Fruit fly (Drosophila melanogaster) whole organism, prepupa: ENCODE results near the gene aurA.

Source experiments
- Blimp-1 ChIP-seq: fragments of 200-800 bp; sonication (Bioruptor generic); optimal IDR thresholded peaks from 3 replicates; lab custom pipeline; 2017; ENCODE audit warnings: missing biosample characterization, missing genetic modification characterization, mild to moderate bottlenecking, moderate library complexity, missing genetic modification reagents
- CG10631 ChIP-seq: fragments of 200-800 bp; sonication (Bioruptor generic); optimal IDR thresholded peaks from 2 replicates; lab custom pipeline; 2016; ENCODE audit warnings: missing biosample characterization, missing genetic modification characterization
- CG10669 ChIP-seq: fragments of 200-800 bp; sonication (Bioruptor generic); optimal IDR thresholded peaks from 3 replicates; lab custom pipeline; 2018; ENCODE audit warnings: missing biosample characterization, mild to moderate bottlenecking, missing genetic modification characterization, moderate library complexity
- CG11762 ChIP-seq: fragments of 200-800 bp; sonication (Bioruptor generic); optimal IDR thresholded peaks from 3 replicates; lab custom pipeline; 2016; ENCODE audit warnings: missing biosample characterization, missing genetic modification characterization; ENCODE audit not compliant: insufficient read depth
- CG1621 ChIP-seq: fragments of 200-800 bp; sonication (Bioruptor generic); optimal IDR thresholded peaks from 3 replicates; lab custom pipeline; 2018; ENCODE audit warnings: missing biosample characterization, mild to moderate bottlenecking, missing genetic modification characterization
- CG3032 ChIP-seq: fragments of 200-800 bp; optimal IDR thresholded peaks from 2 replicates; lab custom pipeline; 2019; ENCODE audit warnings: missing biosample characterization, mild to moderate bottlenecking, missing genetic modification characterization, moderate library complexity
- CG34406 ChIP-seq: fragments of 200-800 bp; sonication (Bioruptor generic); optimal IDR thresholded peaks from 3 replicates; lab custom pipeline; 2016; ENCODE audit warnings: missing biosample characterization, missing genetic modification characterization
- CG3919 ChIP-seq: fragments of 200-800 bp; sonication (Bioruptor generic); optimal IDR thresholded peaks from 3 replicates; lab custom pipeline; 2016; ENCODE audit warnings: missing biosample characterization, missing genetic modification characterization
- CG6163 ChIP-seq: fragments of 200-800 bp; sonication (Bioruptor generic); IDR thresholded peaks from 3 replicates; pipeline ENCODE4 v1.3.6; 2022; ENCODE audit warnings: missing biosample characterization, missing genetic modification characterization
- CG6276 ChIP-seq: fragments of 200-800 bp; sonication (Bioruptor generic); optimal IDR thresholded peaks from 2 replicates; lab custom pipeline; 2017; ENCODE audit warnings: missing biosample characterization, mild to moderate bottlenecking, missing genetic modification characterization
- CG6792 ChIP-seq: fragments of 200-800 bp; sonication (Bioruptor generic); optimal IDR thresholded peaks from 3 replicates; lab custom pipeline; 2016; ENCODE audit warnings: missing biosample characterization, missing genetic modification characterization
- CG6808 ChIP-seq: fragments of 200-800 bp; sonication (Bioruptor generic); optimal IDR thresholded peaks from 3 replicates; lab custom pipeline; 2017; ENCODE audit warnings: missing biosample characterization, missing genetic modification characterization, mild to moderate bottlenecking, moderate library complexity, missing genetic modification reagents
- CG6854 ChIP-seq: fragments of 200-800 bp; sonication (Bioruptor generic); optimal IDR thresholded peaks from 2 replicates; lab custom pipeline; 2017; ENCODE audit warnings: missing biosample characterization, mild to moderate bottlenecking, missing genetic modification characterization
- CG7368 ChIP-seq: fragments of 200-800 bp; sonication (Bioruptor generic); optimal IDR thresholded peaks from 3 replicates; lab custom pipeline; 2016; ENCODE audit warnings: missing biosample characterization, missing genetic modification characterization
- CG8632 ChIP-seq: fragments of 200-800 bp; sonication (Bioruptor generic); optimal IDR thresholded peaks from 3 replicates; lab custom pipeline; 2016; ENCODE audit warnings: missing biosample characterization, missing genetic modification characterization
- CG9139 ChIP-seq: fragments of 200-800 bp; sonication (Bioruptor generic); optimal IDR thresholded peaks from 3 replicates; lab custom pipeline; 2017; ENCODE audit warnings: missing biosample characterization, mild to moderate bottlenecking, missing genetic modification characterization
- Eip75B ChIP-seq: fragments of 200-800 bp; sonication (Bioruptor generic); optimal IDR thresholded peaks from 3 replicates; lab custom pipeline; 2016; ENCODE audit warnings: missing biosample characterization, missing genetic modification characterization
- Eip78C ChIP-seq: fragments of 200-800 bp; sonication (Bioruptor generic); peaks from one replicate; lab custom pipeline; 2016; ENCODE audit warnings: missing biosample characterization, missing genetic modification characterization
- Ets21C ChIP-seq: fragments of 200-800 bp; sonication (Bioruptor generic); optimal IDR thresholded peaks from 3 replicates; lab custom pipeline; 2016; ENCODE audit warnings: missing biosample characterization, missing genetic modification characterization
- Ets96B ChIP-seq: fragments of 200-800 bp; optimal IDR thresholded peaks from 2 replicates; lab custom pipeline; 2019; ENCODE audit warnings: missing biosample characterization, mild to moderate bottlenecking, missing genetic modification characterization, moderate library complexity
- Gug ChIP-seq: fragments of 200-800 bp; sonication (Bioruptor generic); IDR thresholded peaks from 2 replicates; pipeline ENCODE4 v1.3.6; 2022; ENCODE audit warnings: missing biosample characterization, missing genetic modification characterization
- Hr38 ChIP-seq: sonication (Bioruptor generic); optimal IDR thresholded peaks from 2 replicates; lab custom pipeline; 2016; ENCODE audit warnings: missing biosample characterization, missing genetic modification characterization
- Hr39 ChIP-seq: fragments of 200-800 bp; sonication (Bioruptor generic); optimal IDR thresholded peaks from 2 replicates; lab custom pipeline; 2016; ENCODE audit warnings: missing biosample characterization, missing genetic modification characterization
- Hr4 ChIP-seq: fragments of 200-800 bp; sonication (Bioruptor generic); optimal IDR thresholded peaks from 3 replicates; lab custom pipeline; 2016; ENCODE audit warnings: missing biosample characterization, missing genetic modification characterization
- Sox102F ChIP-seq: fragments of 200-800 bp; sonication (Bioruptor generic); optimal IDR thresholded peaks from 2 replicates; lab custom pipeline; 2016; ENCODE audit warnings: missing biosample characterization, mild to moderate bottlenecking, missing genetic modification characterization
- Sox15 ChIP-seq: fragments of 200-800 bp; sonication (Bioruptor generic); optimal IDR thresholded peaks from 3 replicates; lab custom pipeline; 2016; ENCODE audit warnings: missing biosample characterization, missing genetic modification characterization
- acj6 ChIP-seq: fragments of 200-800 bp; sonication (Bioruptor generic); optimal IDR thresholded peaks from 3 replicates; lab custom pipeline; 2016; ENCODE audit warnings: missing biosample characterization, missing genetic modification characterization
- dsx ChIP-seq: fragments of 200-800 bp; optimal IDR thresholded peaks from 3 replicates; lab custom pipeline; 2019; ENCODE audit warnings: missing biosample characterization, mild to moderate bottlenecking, missing genetic modification characterization, moderate library complexity; ENCODE audit not compliant: poor library complexity, severe bottlenecking
- esn ChIP-seq: fragments of 200-800 bp; sonication (Bioruptor generic); optimal IDR thresholded peaks from 2 replicates; lab custom pipeline; 2016; ENCODE audit warnings: missing biosample characterization, mild to moderate bottlenecking, missing genetic modification characterization, moderate library complexity
- fd59A ChIP-seq: fragments of 200-800 bp; sonication (Bioruptor generic); optimal IDR thresholded peaks from 2 replicates; lab custom pipeline; 2017; ENCODE audit warnings: missing biosample characterization, mild to moderate bottlenecking, missing genetic modification characterization, missing genetic modification reagents
- fd85E ChIP-seq: fragments of 200-800 bp; sonication (Bioruptor generic); optimal IDR thresholded peaks from 3 replicates; lab custom pipeline; 2016; ENCODE audit warnings: missing biosample characterization, missing genetic modification characterization
- net ChIP-seq: fragments of 200-800 bp; sonication (Bioruptor generic); optimal IDR thresholded peaks from 3 replicates; lab custom pipeline; 2016; ENCODE audit warnings: missing biosample characterization, missing genetic modification characterization
- pdm3 ChIP-seq: fragments of 200-800 bp; sonication (Bioruptor generic); optimal IDR thresholded peaks from 3 replicates; lab custom pipeline; 2016; ENCODE audit warnings: missing biosample characterization, missing genetic modification characterization
- spab ChIP-seq: fragments of 200-800 bp; sonication (Bioruptor generic); optimal IDR thresholded peaks from 2 replicates; lab custom pipeline; 2017; ENCODE audit warnings: missing biosample characterization, mild to moderate bottlenecking, missing genetic modification characterization, missing genetic modification reagents
- ss ChIP-seq, 2 experiments: fragments of 200-800 bp; sonication (Bioruptor generic); optimal IDR thresholded peaks; 2 replicates in 1 of 2; 3 replicates in 1 of 2; lab custom pipeline; 2017 to 2018; ENCODE audit warnings: mild to moderate bottlenecking in 2 of 2, missing biosample characterization in 2 of 2, missing genetic modification characterization in 2 of 2, moderate library complexity in 1 of 2
- topi ChIP-seq: fragments of 200-800 bp; sonication (Bioruptor generic); optimal IDR thresholded peaks from 3 replicates; lab custom pipeline; 2016; ENCODE audit warnings: missing biosample characterization, missing genetic modification characterization
- vri ChIP-seq: fragments of 200-800 bp; sonication (Bioruptor generic); optimal IDR thresholded peaks from 3 replicates; lab custom pipeline; 2016; ENCODE audit warnings: missing biosample characterization, mild to moderate bottlenecking, missing genetic modification characterization

aurA gene

dm6 chr3R:11974631-11975030 lies 11.7 kb downstream of the aurA start, which contains the start of gene Tango9 (continued):
- TF ChIP-seq CG34406 (GFP tag; lab: Kevin White, UChicago): peak; percentile 32
- TF ChIP-seq net (GFP tag; lab: Kevin White, UChicago): peak; percentile 33
- TF ChIP-seq CG1621: peak; percentile 45
- no peak for TF ChIP-seq CG6276 (GFP tag; lab: Kevin White, UChicago)
- no peak for TF ChIP-seq Sox15
- peak; percentile 29 for TF ChIP-seq Blimp-1
- peak; percentile 47 for TF ChIP-seq Ets96B (tag; lab: Kevin White, UChicago)
- peak; percentile 21 for TF ChIP-seq CG3032 (tag; lab: Kevin White, UChicago)
- TF ChIP-seq Ets21C (GFP tag; lab: Kevin White, UChicago): no peak
- TF ChIP-seq CG6163: peak; percentile 63; the same call in 2 of the 3 replicates
- no peak for TF ChIP-seq fd59A (GFP tag; lab: Kevin White, UChicago)
- no peak for TF ChIP-seq CG6854 (GFP tag; lab: Kevin White, UChicago)
- peak; percentile 12 for TF ChIP-seq CG8632 (GFP tag; lab: Kevin White, UChicago)
- peak; percentile 8 for TF ChIP-seq spab (GFP tag; lab: Kevin White, UChicago)
- peak; percentile 76 for TF ChIP-seq Eip78C (GFP tag; lab: Kevin White, UChicago)
- peak; percentile 33 for TF ChIP-seq acj6
- TF ChIP-seq esn (GFP tag; lab: Kevin White, UChicago): peak; percentile 59
- peak; percentile 2 for TF ChIP-seq CG11762 (GFP tag; lab: Kevin White, UChicago)
- TF ChIP-seq Hr39: peak; percentile 60
- TF ChIP-seq fd85E: no peak
- TF ChIP-seq CG7368 (GFP tag; lab: Kevin White, UChicago): peak; percentile 38
- no peak for TF ChIP-seq Gug (GFP tag; lab: Robert Waterston, UW)
- peak; percentile 35 for TF ChIP-seq CG6792 (GFP tag; lab: Kevin White, UChicago)
- TF ChIP-seq Hr4 (GFP tag; lab: Kevin White, UChicago): peak; percentile 6
- TF ChIP-seq CG10631: peak; percentile 17
- TF ChIP-seq CG6808 (GFP tag; lab: Kevin White, UChicago): peak; percentile 25
- TF ChIP-seq Hr38 (GFP tag; lab: Kevin White, UChicago): no peak

- no peak for TF ChIP-seq Gug (GFP tag; lab: Robert Waterston, UW)
- peak; percentile 57 for TF ChIP-seq CG6854 (GFP tag; lab: Kevin White, UChicago)
- TF ChIP-seq CG9139: peak; percentile 59
- TF ChIP-seq fd85E: peak; percentile 27
- peak; percentile 4 for TF ChIP-seq topi (GFP tag; lab: Kevin White, UChicago)
- TF ChIP-seq CG10631: no peak
- no peak for TF ChIP-seq CG7368 (GFP tag; lab: Kevin White, UChicago)
- TF ChIP-seq Sox102F (GFP tag; lab: Kevin White, UChicago): peak; percentile 27
- TF ChIP-seq Eip78C (GFP tag; lab: Kevin White, UChicago): peak; percentile 77
- peak; percentile 22 to 59 for TF ChIP-seq ss (GFP tag; optimal IDR thresholded peaks at IDR 0.05; lab: Kevin White, UChicago)
- TF ChIP-seq dsx (GFP tag; lab: Kevin White, UChicago): peak; percentile 15
- no peak for TF ChIP-seq Blimp-1
- no peak for TF ChIP-seq pdm3 (GFP tag; lab: Kevin White, UChicago)
- peak; percentile 67 for TF ChIP-seq vri (GFP tag; lab: Kevin White, UChicago)
- no peak for TF ChIP-seq CG10669
- TF ChIP-seq acj6: no peak
- TF ChIP-seq CG34406 (GFP tag; lab: Kevin White, UChicago): no peak
- TF ChIP-seq Eip75B (GFP tag; lab: Kevin White, UChicago): peak; percentile 49
- TF ChIP-seq CG3919 (GFP tag; lab: Kevin White, UChicago): no peak
Measured at dm6 chr3R:11976556-11977335, 13.8 kb downstream of the aurA start, which contains the start of gene CG10005. TSS of gene CG10005 (minus strand) at chr3R:11977197.
